Worm (Caenorhabditis elegans) whole organism, early embryonic: ENCODE results near the gene C10C6.7.
"Not testable (repeated sequence)": the region's sequence is repeated elsewhere in the genome, so short reads cannot be mapped to it uniquely, and the experiment has no call there.

ENCODE experiments used
- B0310.2 ChIP-seq: sonication (generic microtip); optimal IDR thresholded peaks from 2 replicates; lab custom pipeline; 2016; ENCODE audit warnings: mild to moderate bottlenecking, missing genetic modification characterization, missing compliant biosample characterization
- flt-1 ChIP-seq: fragments of 200-800 bp; sonication (Bioruptor generic); IDR thresholded peaks from 2 replicates; pipeline ENCODE4 v1.3.6; 2022; ENCODE audit warnings: missing genetic modification characterization, missing compliant biosample characterization
- pes-1 ChIP-seq: fragments of 200-800 bp; sonication (Bioruptor generic); IDR thresholded peaks from 2 replicates; pipeline ENCODE4 v1.3.6; 2022; ENCODE audit warnings: missing genetic modification reagents, missing genetic modification characterization, missing compliant biosample characterization

C10C6.7 gene

DNA sequence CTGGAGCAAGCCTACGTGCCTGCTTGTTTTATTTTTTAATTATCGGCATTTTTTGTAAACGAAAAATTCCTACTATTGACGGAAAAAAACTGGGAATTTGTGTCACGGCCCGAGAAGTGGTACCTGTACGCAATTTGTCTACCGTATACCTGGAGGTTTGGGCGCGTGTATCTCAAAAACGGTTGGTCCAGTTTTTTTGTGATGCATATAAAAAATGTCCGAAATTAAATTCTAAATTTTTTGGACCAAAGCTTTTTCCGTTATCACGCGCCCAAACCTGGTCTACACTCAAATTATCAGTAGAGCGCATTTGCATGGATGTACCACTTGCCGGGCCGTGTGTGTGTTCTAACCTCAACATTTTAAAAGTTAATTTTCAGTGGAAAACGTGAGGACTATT is 50.6 kb downstream of the C10C6.7 start, which contains the start of gene F22B3.5:
Gene F22B3.5 (minus strand): TSS at position 101 of the 400 bp plus-strand sequence.
- not testable (repeated sequence) for TF ChIP-seq pes-1; B0310.2; flt-1 (GFP tag; lab: Robert Waterston, UW)
